Worm (Caenorhabditis elegans) whole organism, L1 larva: ENCODE results near the gene T20B3.1.

Source experiments
- Y116A8C.19 ChIP-seq: sonication (generic microtip); optimal IDR thresholded peaks from 2 replicates; lab custom pipeline; 2016; ENCODE audit warnings: missing compliant biosample characterization, missing genetic modification characterization, borderline replicate concordance
- ama-1 ChIP-seq: fragments of 150-350 bp; optimal IDR thresholded peaks from 2 replicates; lab custom pipeline; 2014
- ces-1 ChIP-seq: fragments of 150-350 bp; optimal IDR thresholded peaks from 2 replicates; lab custom pipeline; 2014; ENCODE audit warnings: missing biosample characterization, missing genetic modification reagents, missing genetic modification characterization
- efl-3 ChIP-seq: fragments of 200-800 bp; sonication (Bioruptor generic); optimal IDR thresholded peaks from 2 replicates; lab custom pipeline; 2018; ENCODE audit warnings: mild to moderate bottlenecking, missing genetic modification characterization, missing compliant biosample characterization
- egl-27 ChIP-seq, 2 experiments: fragments of 150-350 bp in 1 of 2; sonication (generic microtip); optimal IDR thresholded peaks; 3 replicates each; lab custom pipeline; 2017 to 2018; ENCODE audit warnings: missing biosample characterization in 2 of 2, missing genetic modification characterization in 2 of 2, missing genetic modification reagents in 2 of 2
- jun-1 ChIP-seq: fragments of 150-350 bp; optimal IDR thresholded peaks from 2 replicates; lab custom pipeline; 2014; ENCODE audit warnings: missing biosample characterization, missing genetic modification reagents, missing genetic modification characterization
- lin-15B ChIP-seq: fragments of 150-350 bp; sonication (generic microtip); optimal IDR thresholded peaks from 3 replicates; lab custom pipeline; 2014; ENCODE audit warnings: missing biosample characterization, missing genetic modification characterization
- lin-35 ChIP-seq, 2 experiments: fragments of 150-350 bp; optimal IDR thresholded peaks; 2 replicates each; lab custom pipeline; 2014; ENCODE audit warnings: missing biosample characterization in 2 of 2, missing genetic modification characterization in 2 of 2, missing genetic modification reagents in 2 of 2
- nhr-11 ChIP-seq: fragments of 150-350 bp; optimal IDR thresholded peaks from 2 replicates; lab custom pipeline; 2014; ENCODE audit warnings: missing biosample characterization, missing genetic modification characterization
- nhr-19 ChIP-seq: fragments of 200-800 bp; sonication (Bioruptor generic); conservative IDR thresholded peaks from 2 replicates; pipeline ENCODE4 v1.3.6; 2022; ENCODE audit warnings: missing genetic modification characterization, missing compliant biosample characterization
- nhr-237 ChIP-seq: fragments of 150-350 bp; optimal IDR thresholded peaks from 2 replicates; lab custom pipeline; 2014; ENCODE audit warnings: missing biosample characterization, missing genetic modification characterization
- nhr-85 ChIP-seq: sonication (generic microtip); peaks from one replicate; lab custom pipeline; 2016; ENCODE audit warnings: missing genetic modification characterization, inconsistent platforms, missing compliant biosample characterization
- snpc-4 ChIP-seq: fragments of 150-350 bp; optimal IDR thresholded peaks from 2 replicates; lab custom pipeline; 2014; ENCODE audit warnings: missing biosample characterization, missing genetic modification characterization
- unc-130 ChIP-seq: fragments of 150-350 bp; optimal IDR thresholded peaks from 2 replicates; lab custom pipeline; 2017; ENCODE audit warnings: missing biosample characterization, missing genetic modification characterization, inconsistent platforms

DNA sequence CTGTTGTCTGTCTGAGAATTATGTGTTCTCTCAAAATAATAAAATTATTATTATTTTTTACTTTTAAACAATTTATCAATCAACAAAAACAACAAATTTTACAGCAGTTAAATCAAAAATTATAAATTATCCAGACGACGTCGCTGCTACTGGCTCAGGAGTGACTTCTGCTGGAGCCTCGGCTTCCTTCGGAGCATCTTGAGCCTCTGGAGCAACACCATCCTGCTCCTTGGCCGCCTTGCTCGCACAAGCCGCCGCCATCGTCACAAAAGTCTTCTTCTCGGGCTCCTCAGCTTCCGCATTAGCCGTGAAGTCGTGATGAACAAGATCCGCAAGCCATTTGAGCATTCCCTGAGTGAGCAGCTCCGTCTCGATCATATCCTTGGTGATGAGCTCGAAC, 22.6 kb upstream of the T20B3.1 start:
- TF ChIP-seq nhr-11 (tag; lab: Kevin White, UChicago) = no peak
- TF ChIP-seq ces-1 (GFP tag; lab: Kevin White, UChicago) = no peak
- no peak for TF ChIP-seq nhr-237 (tag; lab: Kevin White, UChicago)
- TF ChIP-seq ama-1 (lab: Kevin White, UChicago) = no peak
- no peak for TF ChIP-seq jun-1 (tag; lab: Kevin White, UChicago)
- TF ChIP-seq efl-3 (GFP tag; lab: Kevin White, UChicago) = no peak
- no peak for TF ChIP-seq Y116A8C.19
- TF ChIP-seq nhr-85 (tag; lab: Kevin White, UChicago) = no peak
- no peak for TF ChIP-seq egl-27 (tag; optimal IDR thresholded peaks at IDR 0.05; lab: Kevin White, UChicago)
- no peak for TF ChIP-seq unc-130 (tag; lab: Kevin White, UChicago)
- no peak for TF ChIP-seq snpc-4 (tag; lab: Kevin White, UChicago)
- TF ChIP-seq nhr-19 (GFP tag; lab: Robert Waterston, UW) = no peak
- no peak for TF ChIP-seq lin-35 (GFP tag; optimal IDR thresholded peaks at IDR 0.05; lab: Kevin White, UChicago)
- no peak for TF ChIP-seq lin-15B
